Fruit fly (Drosophila melanogaster) whole organism, embryonic: ENCODE measurements around the gene CG7497.

ENCODE experiments used
- BEAF-32 ChIP-seq: fragments of 200-800 bp; sonication (Bioruptor generic); optimal IDR thresholded peaks from 3 replicates; lab custom pipeline; 2017; ENCODE audit warnings: missing biosample characterization, missing genetic modification characterization, mild to moderate bottlenecking, moderate library complexity, missing genetic modification reagents
- Bdp1 ChIP-seq: fragments of 200-800 bp; sonication (Bioruptor generic); optimal IDR thresholded peaks from 3 replicates; lab custom pipeline; 2016; ENCODE audit warnings: missing biosample characterization, missing genetic modification characterization
- BtbVII ChIP-seq: fragments of 200-800 bp; sonication (Bioruptor generic); optimal IDR thresholded peaks from 3 replicates; lab custom pipeline; 2017; ENCODE audit warnings: missing biosample characterization, mild to moderate bottlenecking, missing genetic modification characterization
- CG10431 ChIP-seq: fragments of 200-800 bp; sonication (Bioruptor generic); optimal IDR thresholded peaks from 3 replicates; lab custom pipeline; 2018; ENCODE audit warnings: missing biosample characterization, mild to moderate bottlenecking, missing genetic modification characterization
- CG10959 ChIP-seq: fragments of 200-800 bp; sonication (Bioruptor generic); IDR thresholded peaks from 2 replicates; pipeline ENCODE4 v1.3.6; 2022; ENCODE audit warnings: missing biosample characterization, missing genetic modification characterization
- CG11085 ChIP-seq: fragments of 200-800 bp; sonication (Bioruptor generic); IDR thresholded peaks from 2 replicates; pipeline ENCODE4 v1.3.6; 2022; ENCODE audit warnings: missing biosample characterization, missing genetic modification characterization
- CG11247 ChIP-seq: fragments of 200-800 bp; sonication (Bioruptor generic); IDR thresholded peaks from 2 replicates; pipeline ENCODE4 v1.3.6; 2022; ENCODE audit warnings: missing biosample characterization, missing genetic modification characterization
- CG15073 ChIP-seq: fragments of 200-800 bp; sonication (Bioruptor generic); optimal IDR thresholded peaks from 2 replicates; lab custom pipeline; 2016; ENCODE audit warnings: missing biosample characterization, missing genetic modification characterization
- CG15269 ChIP-seq: fragments of 200-800 bp; sonication (Bioruptor generic); optimal IDR thresholded peaks from 2 replicates; lab custom pipeline; 2018; ENCODE audit warnings: missing biosample characterization, mild to moderate bottlenecking, missing genetic modification characterization, moderate library complexity
- CG1647 ChIP-seq: fragments of 200-800 bp; sonication (Bioruptor generic); optimal IDR thresholded peaks from 3 replicates; lab custom pipeline; 2016; ENCODE audit warnings: missing biosample characterization, missing genetic modification characterization
- CG17186 ChIP-seq: fragments of 200-800 bp; sonication (Bioruptor generic); optimal IDR thresholded peaks from 3 replicates; lab custom pipeline; 2017; ENCODE audit warnings: missing biosample characterization, missing genetic modification reagents, missing genetic modification characterization
- CG17359 ChIP-seq: fragments of 200-800 bp; sonication (Bioruptor generic); optimal IDR thresholded peaks from 3 replicates; lab custom pipeline; 2018; ENCODE audit warnings: missing biosample characterization, mild to moderate bottlenecking, missing genetic modification characterization, moderate library complexity
- CG2712 ChIP-seq: fragments of 200-800 bp; optimal IDR thresholded peaks from 3 replicates; lab custom pipeline; 2019; ENCODE audit warnings: missing biosample characterization, mild to moderate bottlenecking, missing genetic modification characterization, moderate library complexity
- CG3163 ChIP-seq: fragments of 200-800 bp; sonication (Bioruptor generic); optimal IDR thresholded peaks from 3 replicates; lab custom pipeline; 2016; ENCODE audit warnings: missing biosample characterization, missing genetic modification characterization
- CG34224 ChIP-seq: fragments of 200-800 bp; sonication (Bioruptor generic); IDR thresholded peaks from 3 replicates; pipeline ENCODE4 v1.3.6; 2022; ENCODE audit warnings: missing biosample characterization, missing genetic modification characterization; ENCODE audit not compliant: partially characterized antibody
- CG3726 ChIP-seq: fragments of 200-800 bp; sonication (Bioruptor generic); IDR thresholded peaks from 3 replicates; pipeline ENCODE4, ENCODE4 v1.3.6; 2022; ENCODE audit warnings: missing biosample characterization, missing genetic modification characterization
- CG4707 ChIP-seq: fragments of 200-800 bp; sonication (Bioruptor generic); optimal IDR thresholded peaks from 2 replicates; lab custom pipeline; 2018; ENCODE audit warnings: missing biosample characterization, mild to moderate bottlenecking, missing genetic modification characterization, moderate library complexity
- CG5245 ChIP-seq: fragments of 200-800 bp; sonication (Bioruptor generic); optimal IDR thresholded peaks from 3 replicates; lab custom pipeline; 2016; ENCODE audit warnings: missing biosample characterization, missing genetic modification characterization
- CG6683 ChIP-seq: fragments of 200-800 bp; sonication (Bioruptor generic); optimal IDR thresholded peaks from 2 replicates; lab custom pipeline; 2017; ENCODE audit warnings: missing biosample characterization, mild to moderate bottlenecking, missing genetic modification characterization, missing genetic modification reagents
- CG6765 ChIP-seq: fragments of 200-800 bp; sonication (Bioruptor generic); optimal IDR thresholded peaks from 3 replicates; lab custom pipeline; 2017; ENCODE audit warnings: missing biosample characterization, mild to moderate bottlenecking, missing genetic modification characterization
- CG7556 ChIP-seq: fragments of 200-800 bp; sonication (Bioruptor generic); optimal IDR thresholded peaks from 2 replicates; lab custom pipeline; 2017; ENCODE audit warnings: missing biosample characterization, mild to moderate bottlenecking, missing genetic modification characterization
- CG8478 ChIP-seq: fragments of >200 bp; optimal IDR thresholded peaks from 2 replicates; lab custom pipeline; 2018
- CTCF ChIP-seq: fragments of 200-800 bp; sonication (Bioruptor generic); optimal IDR thresholded peaks from 2 replicates; lab custom pipeline; 2017; ENCODE audit warnings: missing biosample characterization, mild to moderate bottlenecking, missing genetic modification characterization, moderate library complexity
- Dp ChIP-seq: fragments of 200-800 bp; sonication (Bioruptor generic); optimal IDR thresholded peaks from 2 replicates; lab custom pipeline; 2018; ENCODE audit warnings: missing biosample characterization, mild to moderate bottlenecking, missing genetic modification characterization, moderate library complexity
- Ets65A ChIP-seq: fragments of 200-800 bp; sonication (Bioruptor generic); peaks from one replicate; lab custom pipeline; 2016; ENCODE audit warnings: missing biosample characterization, missing genetic modification characterization
- Lim3 ChIP-seq: fragments of 200-800 bp; sonication (Bioruptor generic); IDR thresholded peaks from 2 replicates; pipeline ENCODE4 v1.3.6; 2022; ENCODE audit warnings: missing biosample characterization, missing genetic modification characterization
- Mad ChIP-seq: fragments of 200-800 bp; sonication (Bioruptor generic); optimal IDR thresholded peaks from 2 replicates; lab custom pipeline; 2016; ENCODE audit warnings: missing biosample characterization, missing genetic modification characterization
- Med ChIP-seq: fragments of 200-800 bp; sonication (Bioruptor generic); peaks from one replicate; lab custom pipeline; 2016; ENCODE audit warnings: missing biosample characterization, missing genetic modification characterization, mild to moderate bottlenecking, inconsistent platforms, moderate library complexity
- Neu2 ChIP-seq: fragments of 200-800 bp; sonication (Bioruptor generic); optimal IDR thresholded peaks from 3 replicates; lab custom pipeline; 2016; ENCODE audit warnings: missing biosample characterization, missing genetic modification characterization, borderline replicate concordance
- Poxn ChIP-seq: fragments of 200-800 bp; sonication (Bioruptor generic); IDR thresholded peaks from 2 replicates; pipeline ENCODE4 v1.3.6; 2022; ENCODE audit warnings: missing biosample characterization, missing genetic modification characterization
- Ptx1 ChIP-seq: fragments of 200-800 bp; sonication (Bioruptor generic); IDR thresholded peaks from 2 replicates; pipeline ENCODE4 v1.3.6; 2022; ENCODE audit warnings: missing biosample characterization, missing genetic modification characterization
- Ravus ChIP-seq: fragments of 200-800 bp; sonication (Bioruptor generic); IDR thresholded peaks from 2 replicates; pipeline ENCODE4 v1.3.6; 2022; ENCODE audit warnings: missing biosample characterization, missing genetic modification characterization
- Trl ChIP-seq, 3 experiments: fragments of >200 bp in 2 of 3; fragments of 200-800 bp in 1 of 3; sonication (Bioruptor generic) in 1 of 3; optimal IDR thresholded peaks; 2 replicates in 1 of 3; 3 replicates in 2 of 3; lab custom pipeline; 2016 to 2017; ENCODE audit warnings: missing biosample characterization in 1 of 3, missing genetic modification characterization in 1 of 3
- ab ChIP-seq: fragments of 200-800 bp; sonication (Bioruptor generic); optimal IDR thresholded peaks from 2 replicates; lab custom pipeline; 2016; ENCODE audit warnings: missing biosample characterization, missing genetic modification characterization
- ac ChIP-seq: fragments of 200-800 bp; sonication (Bioruptor generic); optimal IDR thresholded peaks from 3 replicates; lab custom pipeline; 2017; ENCODE audit warnings: missing biosample characterization, mild to moderate bottlenecking, missing genetic modification characterization
- ara ChIP-seq: fragments of 200-800 bp; sonication (Bioruptor generic); IDR thresholded peaks from 2 replicates; pipeline ENCODE4 v1.3.6; 2022; ENCODE audit warnings: missing biosample characterization, missing genetic modification characterization
- az2 ChIP-seq: fragments of 200-800 bp; sonication (Bioruptor generic); optimal IDR thresholded peaks from 3 replicates; lab custom pipeline; 2016; ENCODE audit warnings: missing biosample characterization, missing genetic modification characterization
- btn ChIP-seq: fragments of 200-800 bp; sonication (Bioruptor generic); optimal IDR thresholded peaks from 2 replicates; lab custom pipeline; 2016; ENCODE audit warnings: missing biosample characterization, missing genetic modification characterization
- chn ChIP-seq: fragments of 200-800 bp; sonication (Bioruptor generic); optimal IDR thresholded peaks from 2 replicates; lab custom pipeline; 2016; ENCODE audit warnings: missing biosample characterization, missing genetic modification characterization
- emc ChIP-seq: fragments of 200-800 bp; sonication (Bioruptor generic); optimal IDR thresholded peaks from 2 replicates; lab custom pipeline; 2016; ENCODE audit warnings: missing biosample characterization, missing genetic modification characterization
- gce ChIP-seq: fragments of 200-800 bp; sonication (Bioruptor generic); IDR thresholded peaks from 3 replicates; pipeline ENCODE4 v1.3.6; 2022; ENCODE audit warnings: missing biosample characterization, missing genetic modification characterization
- gcm ChIP-seq: fragments of 200-800 bp; sonication (Bioruptor generic); optimal IDR thresholded peaks from 2 replicates; lab custom pipeline; 2019; ENCODE audit warnings: missing biosample characterization, mild to moderate bottlenecking, missing genetic modification characterization, moderate library complexity
- hth ChIP-seq: fragments of >200 bp; optimal IDR thresholded peaks from 2 replicates; lab custom pipeline; 2017; ENCODE audit warnings: inconsistent platforms
- lilli ChIP-seq: fragments of 200-800 bp; sonication (Bioruptor generic); optimal IDR thresholded peaks from 3 replicates; lab custom pipeline; 2016; ENCODE audit warnings: missing biosample characterization, missing genetic modification characterization
- lmd ChIP-seq: fragments of 200-800 bp; sonication (Bioruptor generic); IDR thresholded peaks from 2 replicates; pipeline ENCODE4 v1.3.6; 2022; ENCODE audit warnings: missing biosample characterization, missing genetic modification characterization
- p53 ChIP-seq: fragments of 200-800 bp; sonication (Bioruptor generic); optimal IDR thresholded peaks from 2 replicates; lab custom pipeline; 2016; ENCODE audit warnings: missing biosample characterization, missing genetic modification characterization
- pita ChIP-seq: fragments of 200-800 bp; sonication (Bioruptor generic); optimal IDR thresholded peaks from 2 replicates; lab custom pipeline; 2017; ENCODE audit warnings: missing biosample characterization, mild to moderate bottlenecking, missing genetic modification characterization
- sc ChIP-seq, 3 experiments: fragments of >200 bp in 2 of 3; fragments of 200-800 bp in 1 of 3; sonication (Bioruptor generic) in 1 of 3; optimal IDR thresholded peaks; 2 replicates in 2 of 3; 3 replicates in 1 of 3; lab custom pipeline; 2017; ENCODE audit warnings: mild to moderate bottlenecking in 1 of 3, missing biosample characterization in 1 of 3, missing genetic modification characterization in 1 of 3, missing genetic modification reagents in 1 of 3
- sisA ChIP-seq: fragments of 200-800 bp; sonication (Bioruptor generic); IDR thresholded peaks from 2 replicates; pipeline ENCODE4 v1.3.6; 2022; ENCODE audit warnings: missing biosample characterization, missing genetic modification characterization
- stc ChIP-seq: fragments of 200-800 bp; sonication (Bioruptor generic); IDR thresholded peaks from 2 replicates; pipeline ENCODE4 v1.3.6; 2022; ENCODE audit warnings: missing biosample characterization, missing genetic modification characterization
- sug ChIP-seq: fragments of 200-800 bp; optimal IDR thresholded peaks from 2 replicates; lab custom pipeline; 2019; ENCODE audit warnings: missing biosample characterization, mild to moderate bottlenecking, missing genetic modification characterization, moderate library complexity
- tx ChIP-seq: fragments of 200-800 bp; sonication (Bioruptor generic); optimal IDR thresholded peaks from 2 replicates; lab custom pipeline; 2016; ENCODE audit warnings: missing biosample characterization, missing genetic modification characterization
- usp ChIP-seq: fragments of >200 bp; optimal IDR thresholded peaks from 2 replicates; lab custom pipeline; 2017; ENCODE audit warnings: missing biosample characterization, missing genetic modification characterization

The CG7497 gene

DNA sequence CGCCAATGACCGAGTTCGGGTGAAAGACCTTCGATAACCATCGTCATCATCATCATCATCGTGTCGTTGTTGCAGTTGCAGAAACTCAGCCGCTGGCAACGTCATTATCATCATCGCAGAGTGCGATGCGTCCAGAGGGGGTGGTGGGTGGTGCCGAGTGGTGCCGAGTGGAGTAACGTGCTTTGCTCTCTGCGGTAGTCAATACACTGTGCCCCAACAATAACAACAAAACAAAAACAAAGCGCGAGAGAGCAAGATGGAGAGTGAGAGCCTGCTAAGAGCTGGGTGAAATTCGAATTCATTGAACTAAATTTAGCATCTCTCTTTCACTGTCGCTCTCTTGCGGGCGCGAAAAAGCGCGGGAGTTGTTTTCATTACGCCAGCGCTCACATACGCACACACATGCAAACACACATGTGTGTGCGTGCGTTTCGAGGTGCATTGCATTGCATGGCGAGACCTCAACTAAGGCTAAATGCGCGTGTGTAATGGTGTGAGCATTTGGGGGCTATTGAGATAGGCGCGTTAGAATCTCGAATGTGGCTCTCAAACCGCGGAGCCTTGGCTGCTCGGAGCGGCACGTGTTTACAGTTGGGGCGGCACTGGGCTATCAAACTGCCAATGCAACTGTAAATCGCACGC, 21.3 kb upstream of the CG7497 start (continued):
- no peak for TF ChIP-seq CG6765
- TF ChIP-seq p53 (GFP tag; lab: Kevin White, UChicago): no peak
- TF ChIP-seq Ets65A (GFP tag; lab: Kevin White, UChicago): peak; percentile 72
- TF ChIP-seq ab (GFP tag; lab: Kevin White, UChicago): no peak
- TF ChIP-seq Bdp1 (GFP tag; lab: Kevin White, UChicago): no peak
- peak; percentile 10 for TF ChIP-seq CG2712 (tag; lab: Kevin White, UChicago)
- no peak for TF ChIP-seq lilli (GFP tag; lab: Kevin White, UChicago)
- peak; percentile 94 for TF ChIP-seq CG3163 (GFP tag; lab: Kevin White, UChicago)
- TF ChIP-seq az2 (GFP tag; lab: Kevin White, UChicago): no peak
- TF ChIP-seq Lim3 (GFP tag; lab: Robert Waterston, UW): no peak
- TF ChIP-seq Dp: peak; percentile 17
- TF ChIP-seq usp: no peak
- TF ChIP-seq CG17359: no peak
- peak; percentile 21 for TF ChIP-seq sug
- TF ChIP-seq Ptx1: peak; percentile 18; the same call in 1 of the 2 replicates
- TF ChIP-seq Ravus (GFP tag; lab: Robert Waterston, UW): no peak
- TF ChIP-seq sc (optimal IDR thresholded peaks at IDR 0.05; lab: Kevin White, UChicago): no peak
- no peak for TF ChIP-seq sc (GFP tag; optimal IDR thresholded peaks at IDR 0.05; lab: Kevin White, UChicago)
- TF ChIP-seq ara: no peak
- TF ChIP-seq CTCF (GFP tag; lab: Kevin White, UChicago): no peak
- TF ChIP-seq stc: no peak
- TF ChIP-seq Med: peak; percentile 46
- TF ChIP-seq pita (GFP tag; lab: Kevin White, UChicago): no peak
- TF ChIP-seq CG5245: no peak
- TF ChIP-seq gce (GFP tag; lab: Robert Waterston, UW): no peak
- TF ChIP-seq CG4707 (GFP tag; lab: Kevin White, UChicago): no peak
- no peak for TF ChIP-seq CG1647
- no peak for TF ChIP-seq CG6683 (GFP tag; lab: Kevin White, UChicago)
- peak; percentile 33 for TF ChIP-seq CG10431 (GFP tag; lab: Kevin White, UChicago)

DNA sequence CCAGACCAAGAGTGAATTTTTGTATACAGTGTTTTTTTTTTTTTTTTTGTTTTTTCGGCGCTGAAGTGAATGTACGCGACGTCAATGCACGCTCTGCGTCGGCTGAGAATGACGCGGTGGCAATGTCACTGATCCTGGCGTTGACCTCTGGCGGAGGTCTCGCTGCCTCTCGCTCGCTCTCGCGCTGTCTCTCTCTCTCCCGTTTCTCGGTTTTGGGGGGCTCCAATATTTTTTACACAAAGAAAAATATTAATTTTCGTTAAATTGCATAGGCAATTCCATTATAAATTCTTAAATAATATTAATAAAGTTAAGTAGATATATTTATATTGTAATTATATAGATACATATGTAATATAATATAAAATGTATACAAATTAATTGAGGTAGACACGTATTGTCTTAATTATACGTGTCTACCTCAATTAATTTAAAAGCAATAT, 19.9 kb upstream of the CG7497 start:
- TF ChIP-seq Med: peak; percentile 32
- no peak for TF ChIP-seq Poxn (GFP tag; lab: Robert Waterston, UW)
- TF ChIP-seq hth (lab: Kevin White, UChicago): no peak
- TF ChIP-seq CG15269: peak; percentile 51
- no peak for TF ChIP-seq sisA (GFP tag; lab: Robert Waterston, UW)
- no peak for TF ChIP-seq Neu2 (GFP tag; lab: Kevin White, UChicago)
- TF ChIP-seq chn (GFP tag; lab: Kevin White, UChicago): no peak
- TF ChIP-seq CG7556 (GFP tag; lab: Kevin White, UChicago): peak; percentile 25
- TF ChIP-seq CG2712 (tag; lab: Kevin White, UChicago): peak; percentile 49
- no peak for TF ChIP-seq lmd
- no peak for TF ChIP-seq emc (GFP tag; lab: Kevin White, UChicago)
- no peak for TF ChIP-seq btn (GFP tag; lab: Kevin White, UChicago)
- TF ChIP-seq BtbVII (GFP tag; lab: Kevin White, UChicago): no peak
- no peak for TF ChIP-seq BEAF-32 (GFP tag; lab: Kevin White, UChicago)
- TF ChIP-seq CG8478 (lab: Kevin White, UChicago): no peak
- TF ChIP-seq CG34224 (GFP tag; lab: Robert Waterston, UW): no peak
- no peak for TF ChIP-seq CG10959 (GFP tag; lab: Robert Waterston, UW)
- TF ChIP-seq CG15073 (GFP tag; lab: Kevin White, UChicago): no peak
- TF ChIP-seq gcm (GFP tag; lab: Kevin White, UChicago): no peak
- TF ChIP-seq Trl (optimal IDR thresholded peaks at IDR 0.05; lab: Kevin White, UChicago): no peak
- TF ChIP-seq Trl (GFP tag; optimal IDR thresholded peaks at IDR 0.05; lab: Kevin White, UChicago): no peak
- no peak for TF ChIP-seq ac
- TF ChIP-seq CG3726 (GFP tag; lab: Robert Waterston, UW): no peak
- no peak for TF ChIP-seq Ravus (GFP tag; lab: Robert Waterston, UW)
- no peak for TF ChIP-seq CG11085 (GFP tag; lab: Robert Waterston, UW)
- TF ChIP-seq Mad (GFP tag; lab: Kevin White, UChicago): no peak
- TF ChIP-seq CG17186: no peak
- no peak for TF ChIP-seq CG11247 (GFP tag; lab: Robert Waterston, UW)
- TF ChIP-seq tx: no peak
